4 worm cellular contexts compared by ENCODE assay signal in the genomic region with DNA sequence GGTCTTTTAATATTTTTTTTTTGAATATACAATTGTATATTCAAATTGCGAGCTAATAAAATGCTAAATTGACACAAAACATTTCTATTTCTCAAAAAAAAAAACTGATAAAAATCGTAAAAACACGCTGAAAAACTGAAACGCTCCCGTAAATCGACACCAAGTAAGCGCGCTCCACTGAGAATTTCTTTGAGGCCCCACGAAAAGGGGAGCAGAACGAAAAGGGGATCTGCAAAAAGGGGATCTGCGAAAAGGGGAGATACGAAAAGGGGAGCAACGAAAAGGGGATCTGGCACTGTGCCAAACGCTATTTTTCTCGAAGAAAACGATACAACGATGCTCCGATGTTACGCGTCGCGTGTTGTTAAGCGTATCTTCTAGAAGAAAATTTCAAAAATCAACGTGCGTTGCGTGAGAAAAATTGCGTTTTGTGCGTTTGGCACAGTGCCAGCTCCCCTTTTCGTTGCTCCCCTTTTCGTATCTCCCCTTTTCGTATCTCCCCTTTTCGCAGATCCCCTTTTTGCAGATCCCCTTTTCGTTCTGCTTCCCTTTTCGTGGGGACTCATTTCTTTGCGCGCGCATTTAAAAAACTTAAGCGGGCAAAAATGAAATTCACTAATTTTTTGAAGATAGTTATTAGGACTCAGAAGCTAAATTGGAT.
TF ChIP-seq lines count a peak whose summit lies in the region.
"Not testable (repeated sequence)": the region's sequence is repeated elsewhere in the genome, so short reads cannot be mapped to it uniquely, and the experiment has no call there.

No protein-coding gene starts in this region.

TF ChIP-seq in whole organism, L2 larva, 48 proteins besides CTCF, POLR2A, EP300 and RAD21:
- TF ChIP-seq C34F6.9 (tag; optimal IDR thresholded peaks at IDR 0.05; lab: Kevin White, UChicago) (peak; percentile 42), sma-9 (GFP tag; optimal IDR thresholded peaks at IDR 0.05; lab: Kevin White, UChicago) (peak; percentile 8), nhr-129 (tag; optimal IDR thresholded peaks at IDR 0.05; lab: Kevin White, UChicago) (peak; percentile 38), lsy-2 (tag; optimal IDR thresholded peaks at IDR 0.05; lab: Kevin White, UChicago) (peak in 1 of 2 experiments; percentile 47), lin-13 (GFP tag; optimal IDR thresholded peaks at IDR 0.05; lab: Kevin White, UChicago) (peak; percentile 49), gmeb-1 (tag; optimal IDR thresholded peaks at IDR 0.05; lab: Kevin White, UChicago) (peak; percentile 65), sma-3 (GFP tag; optimal IDR thresholded peaks at IDR 0.05; lab: Kevin White, UChicago) (peak; percentile 55), crh-2 (tag; optimal IDR thresholded peaks at IDR 0.05; lab: Kevin White, UChicago) (peak; percentile 22), unc-55 (GFP tag; optimal IDR thresholded peaks at IDR 0.05; lab: Kevin White, UChicago) (peak; percentile 66), F13H6.1 (tag; optimal IDR thresholded peaks at IDR 0.05; lab: Kevin White, UChicago) (peak; percentile 49)
- not testable (repeated sequence) for TF ChIP-seq sma-9 (tag; optimal IDR thresholded peaks at IDR 0.05; lab: Kevin White, UChicago)

TF ChIP-seq in whole organism, L4 larva, 104 proteins besides CTCF, POLR2A, EP300 and RAD21 (continues in another document):
- peak; percentile 77 for TF ChIP-seq ceh-44 (GFP tag; IDR thresholded peaks at IDR 0.05; lab: Robert Waterston, UW)
- TF ChIP-seq zfp-3 (GFP tag; conservative IDR thresholded peaks at IDR 0.05; lab: Robert Waterston, UW): peak; percentile 68
- TF ChIP-seq duxl-1 (tag; optimal IDR thresholded peaks at IDR 0.05; lab: Kevin White, UChicago; ENCODE audit: poor library complexity): peak; percentile 19
- 0 out of 2 replicates have a peak, but pooled peaks have one; percentile 22 for TF ChIP-seq Y75B8A.6 (GFP tag; IDR thresholded peaks at IDR 0.05; lab: Robert Waterston, UW)
- TF ChIP-seq hmg-1.1 (GFP tag; IDR thresholded peaks at IDR 0.05; lab: Robert Waterston, UW): peak; percentile 77
- TF ChIP-seq tra-1 (GFP tag; IDR thresholded peaks at IDR 0.05; lab: Robert Waterston, UW): peak; percentile 61; the same call in 1 of the 2 replicates
- TF ChIP-seq nhr-42 (GFP tag; IDR thresholded peaks at IDR 0.05; lab: Robert Waterston, UW): 0 out of 2 replicates have a peak, but pooled peaks have one; percentile 49
- TF ChIP-seq set-16 (GFP tag; IDR thresholded peaks at IDR 0.05; lab: Robert Waterston, UW): peak; percentile 28; the same call in 1 of the 2 replicates
- peak in 1 of 2 experiments; percentile 9 for TF ChIP-seq hif-1 (tag; optimal IDR thresholded peaks at IDR 0.05; lab: Kevin White, UChicago)
- TF ChIP-seq arid-1 (GFP tag; conservative IDR thresholded peaks at IDR 0.05; lab: Robert Waterston, UW): peak; percentile 65
- 0 out of 2 replicates have a peak, but pooled peaks have one; percentile 39 for TF ChIP-seq ceh-20 (GFP tag; IDR thresholded peaks at IDR 0.05; lab: Robert Waterston, UW)
- TF ChIP-seq hlh-11 (tag; optimal IDR thresholded peaks at IDR 0.05; lab: Kevin White, UChicago): peak; percentile 18
- peak; percentile 45 for TF ChIP-seq dpl-1 (GFP tag; optimal IDR thresholded peaks at IDR 0.05; lab: Kevin White, UChicago)
- peak; percentile 69 for TF ChIP-seq unc-130 (GFP tag; optimal IDR thresholded peaks at IDR 0.05; lab: Kevin White, UChicago)
- peak; percentile 57; the same call in 1 of the 2 replicates for TF ChIP-seq madf-9 (GFP tag; conservative IDR thresholded peaks at IDR 0.05; lab: Robert Waterston, UW)
- TF ChIP-seq pha-4 (GFP tag; IDR thresholded peaks at IDR 0.05; lab: Robert Waterston, UW): peak; percentile 56
- not testable (repeated sequence) for TF ChIP-seq pha-4 (tag; optimal IDR thresholded peaks at IDR 0.05; lab: Kevin White, UChicago)
- TF ChIP-seq rbr-2 (tag; optimal IDR thresholded peaks at IDR 0.05; lab: Kevin White, UChicago): peak; percentile 60
- TF ChIP-seq lin-13 (GFP tag; optimal IDR thresholded peaks at IDR 0.05; lab: Kevin White, UChicago): peak; percentile 18
- TF ChIP-seq mep-1 (tag; optimal IDR thresholded peaks at IDR 0.05; lab: Kevin White, UChicago): peak; percentile 58
- peak; percentile 41 for TF ChIP-seq F37D6.2 (tag; optimal IDR thresholded peaks at IDR 0.05; lab: Kevin White, UChicago)

TF ChIP-seq in whole organism, late embryonic, 69 proteins besides CTCF, POLR2A, EP300 and RAD21 (continues in another document):
- TF ChIP-seq ceh-18 (tag; optimal IDR thresholded peaks at IDR 0.05; lab: Kevin White, UChicago) (peak; percentile 67), hlh-6 (tag; optimal IDR thresholded peaks at IDR 0.05; lab: Kevin White, UChicago) (peak; percentile 68), pqm-1 (tag; optimal IDR thresholded peaks at IDR 0.05; lab: Kevin White, UChicago) (peak; percentile 20), hlh-8 (tag; optimal IDR thresholded peaks at IDR 0.05; lab: Kevin White, UChicago) (peak; percentile 62), elt-2 (tag; optimal IDR thresholded peaks at IDR 0.05; lab: Kevin White, UChicago) (peak; percentile 29), ceh-2 (tag; optimal IDR thresholded peaks at IDR 0.05; lab: Kevin White, UChicago) (peak; percentile 85), lim-6 (tag; optimal IDR thresholded peaks at IDR 0.05; lab: Kevin White, UChicago) (peak; percentile 84), tbx-2 (tag; optimal IDR thresholded peaks at IDR 0.05; lab: Kevin White, UChicago) (peak; percentile 86), ceh-14 (tag; optimal IDR thresholded peaks at IDR 0.05; lab: Kevin White, UChicago) (peak; percentile 92), unc-86 (tag; optimal IDR thresholded peaks at IDR 0.05; lab: Kevin White, UChicago) (peak; percentile 36), pag-3 (tag; optimal IDR thresholded peaks at IDR 0.05; lab: Kevin White, UChicago; ENCODE audit: borderline replicate concordance) (peak; percentile 80), ets-4 (tag; optimal IDR thresholded peaks at IDR 0.05; lab: Kevin White, UChicago) (peak; percentile 86), ref-2 (tag; optimal IDR thresholded peaks at IDR 0.05; lab: Kevin White, UChicago) (peak; percentile 89), C08G9.2 (tag; optimal IDR thresholded peaks at IDR 0.05; lab: Kevin White, UChicago) (peak; percentile 93), F13H6.1 (tag; optimal IDR thresholded peaks at IDR 0.05; lab: Kevin White, UChicago) (peak; percentile 81), ceh-34 (tag; optimal IDR thresholded peaks at IDR 0.05; lab: Kevin White, UChicago) (peak; percentile 83), ceh-19 (GFP tag; optimal IDR thresholded peaks at IDR 0.05; lab: Kevin White, UChicago) (peak; percentile 30), ceh-31 (tag; optimal IDR thresholded peaks at IDR 0.05; lab: Kevin White, UChicago) (peak; percentile 99), rnt-1 (tag; optimal IDR thresholded peaks at IDR 0.05; lab: Kevin White, UChicago) (peak; percentile 84), gmeb-2 (tag; optimal IDR thresholded peaks at IDR 0.05; lab: Kevin White, UChicago) (peak; percentile 33), ceh-6 (GFP tag; optimal IDR thresholded peaks at IDR 0.05; lab: Kevin White, UChicago) (peak; percentile 29), unc-3 (GFP tag; conservative IDR thresholded peaks at IDR 0.05; lab: Robert Waterston, UW) (peak; percentile 59), mec-3 (tag; optimal IDR thresholded peaks at IDR 0.05; lab: Kevin White, UChicago; ENCODE audit: borderline replicate concordance) (peak; percentile 86), fkh-6 (tag; optimal IDR thresholded peaks at IDR 0.05; lab: Kevin White, UChicago) (peak; percentile 22)
- not testable (repeated sequence) for TF ChIP-seq unc-3 (tag; optimal IDR thresholded peaks at IDR 0.05; lab: Kevin White, UChicago)

TF ChIP-seq in whole organism, mixed stage, embryonic, 35 proteins besides CTCF, POLR2A, EP300 and RAD21:
- TF ChIP-seq ces-1 (GFP tag; optimal IDR thresholded peaks at IDR 0.05; lab: Kevin White, UChicago): peak; percentile 42
- TF ChIP-seq unc-120 (tag; optimal IDR thresholded peaks at IDR 0.05; lab: Kevin White, UChicago; ENCODE audit: poor library complexity, severe bottlenecking): peak; percentile 17
- peak; percentile 75 for TF ChIP-seq sptf-1 (tag; optimal IDR thresholded peaks at IDR 0.05; lab: Kevin White, UChicago)
- TF ChIP-seq mls-2 (tag; optimal IDR thresholded peaks at IDR 0.05; lab: Kevin White, UChicago): peak; percentile 54
- TF ChIP-seq drap-1 (GFP tag; optimal IDR thresholded peaks at IDR 0.05; lab: Kevin White, UChicago): peak; percentile 16
- peak; percentile 4 for TF ChIP-seq mep-1 (tag; optimal IDR thresholded peaks at IDR 0.05; lab: Kevin White, UChicago)
- peak; percentile 23 for TF ChIP-seq cnd-1 (tag; optimal IDR thresholded peaks at IDR 0.05; lab: Kevin White, UChicago)
